Fruit fly (Drosophila melanogaster): ENCODE data around the gene CG42346.

The CG42346 gene

DNA sequence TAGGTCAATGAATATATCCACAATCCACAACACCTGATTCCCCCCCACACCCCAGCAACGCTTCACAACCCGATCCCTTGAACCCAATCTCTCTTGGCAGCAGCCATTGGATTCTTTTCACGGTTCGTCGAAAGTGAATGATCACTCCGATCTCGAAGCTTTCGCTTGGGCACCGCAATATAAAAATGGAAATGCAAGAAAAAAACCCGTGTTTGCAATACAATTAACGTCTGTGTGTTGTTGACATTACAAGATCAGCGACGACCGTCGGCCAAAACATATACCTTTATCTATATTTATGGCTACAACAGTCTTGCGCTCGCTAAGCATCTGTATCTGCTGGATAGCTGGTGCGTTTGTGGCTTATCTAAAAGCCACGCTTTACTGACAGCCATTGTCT is 5.1 kb downstream of the CG42346 start (continued):
- TF ChIP-seq CG6689 (GFP tag; IDR thresholded peaks at IDR 0.05), result peak; percentile 47; the same call in 1 of the 2 replicates
- TF ChIP-seq ab (GFP tag; optimal IDR thresholded peaks at IDR 0.05), result no peak
- TF ChIP-seq CG1024 (GFP tag; IDR thresholded peaks at IDR 0.05), result peak; percentile 46; the same call in 1 of the 2 replicates
- no peak for TF ChIP-seq chm (GFP tag; IDR thresholded peaks at IDR 0.05)
- peak in 1 of 2 experiments; percentile 12 for TF ChIP-seq Pdp1 (GFP tag; optimal IDR thresholded peaks at IDR 0.05)
- peak; percentile 18 for TF ChIP-seq CG12219 (GFP tag; optimal IDR thresholded peaks at IDR 0.05)
- no peak for TF ChIP-seq Antp (GFP tag; optimal IDR thresholded peaks at IDR 0.05)
- TF ChIP-seq zen (tag; optimal IDR thresholded peaks at IDR 0.05), result peak; percentile 78
- no peak for TF ChIP-seq Adf1 (GFP tag; IDR thresholded peaks at IDR 0.05)
- TF ChIP-seq oc (tag; optimal IDR thresholded peaks at IDR 0.05), result peak; percentile 12
- no peak for TF ChIP-seq vfl (GFP tag; optimal IDR thresholded peaks at IDR 0.05)
- TF ChIP-seq CG14441 (GFP tag; IDR thresholded peaks at IDR 0.05), result 0 out of 2 replicates have a peak, but pooled peaks have one; percentile 16
- TF ChIP-seq Ssrp (tag; optimal IDR thresholded peaks at IDR 0.05), result no peak
- TF ChIP-seq CG7271 (tag; optimal IDR thresholded peaks at IDR 0.05), result no peak
- no peak for TF ChIP-seq D (optimal IDR thresholded peaks at IDR 0.05)
- peak; percentile 51 for TF ChIP-seq D (GFP tag; optimal IDR thresholded peaks at IDR 0.05)
- peak; percentile 5 for TF ChIP-seq fd3F (GFP tag; optimal IDR thresholded peaks at IDR 0.05)
- TF ChIP-seq Abd-B (GFP tag; optimal IDR thresholded peaks at IDR 0.05), result no peak
- TF ChIP-seq NC2α (GFP tag; optimal IDR thresholded peaks at IDR 0.05), result peak; percentile 27
- peak; percentile 65; the same call in 2 of the 3 replicates for TF ChIP-seq CG11695 (GFP tag; IDR thresholded peaks at IDR 0.05)
- TF ChIP-seq Nf-YA (GFP tag; IDR thresholded peaks at IDR 0.05), result peak; percentile 33; the same call in 1 of the 2 replicates
- TF ChIP-seq CG14710 (tag; optimal IDR thresholded peaks at IDR 0.05), result peak; percentile 22
- TF ChIP-seq CG3407 (GFP tag; optimal IDR thresholded peaks at IDR 0.05), result peak; percentile 56
- TF ChIP-seq Side (GFP tag; optimal IDR thresholded peaks at IDR 0.05), result peak; percentile 16
- TF ChIP-seq H2.0 (GFP tag; IDR thresholded peaks at IDR 0.05), result no peak
- TF ChIP-seq CG18262 (tag; optimal IDR thresholded peaks at IDR 0.05), result peak; percentile 32
- no peak for TF ChIP-seq Ets97D (GFP tag; optimal IDR thresholded peaks at IDR 0.05)
- TF ChIP-seq HHEX (GFP tag; optimal IDR thresholded peaks at IDR 0.05), result peak; percentile 36
- peak; percentile 41; the same call in 1 of the 2 replicates for TF ChIP-seq sob (GFP tag; IDR thresholded peaks at IDR 0.05)
- no peak for TF ChIP-seq CG18011 (GFP tag; optimal IDR thresholded peaks at IDR 0.05)
- TF ChIP-seq CG16863 (GFP tag; optimal IDR thresholded peaks at IDR 0.05), result peak; percentile 32
- TF ChIP-seq CG8089 (GFP tag; optimal IDR thresholded peaks at IDR 0.05), result peak; percentile 28
- TF ChIP-seq z (GFP tag; IDR thresholded peaks at IDR 0.05), result 0 out of 3 replicates have a peak, but pooled peaks have one; percentile 30
- TF ChIP-seq emc (GFP tag; optimal IDR thresholded peaks at IDR 0.05), result no peak
- peak in 1 of 2 experiments; percentile 43 for TF ChIP-seq dpn (GFP tag; optimal IDR thresholded peaks at IDR 0.05)
- peak; percentile 34 for TF ChIP-seq org-1 (GFP tag; optimal IDR thresholded peaks at IDR 0.05)
- peak; percentile 34 for TF ChIP-seq CG1603 (tag; optimal IDR thresholded peaks at IDR 0.05)
- TF ChIP-seq CG7556 (GFP tag; optimal IDR thresholded peaks at IDR 0.05), result peak; percentile 19
- TF ChIP-seq ato (GFP tag; IDR thresholded peaks at IDR 0.05; ENCODE audit: partially characterized antibody), result no peak
- TF ChIP-seq az2 (GFP tag; optimal IDR thresholded peaks at IDR 0.05), result no peak
- TF ChIP-seq CG15011 (GFP tag; optimal IDR thresholded peaks at IDR 0.05), result peak; percentile 24
- TF ChIP-seq dmrt11E (tag; optimal IDR thresholded peaks at IDR 0.05), result no peak
- no peak for TF ChIP-seq CG31224 (GFP tag; IDR thresholded peaks at IDR 0.05)
- TF ChIP-seq sr (GFP tag; IDR thresholded peaks at IDR 0.05), result no peak
- TF ChIP-seq CG17359 (tag; optimal IDR thresholded peaks at IDR 0.05), result peak; percentile 68
- TF ChIP-seq ewg (GFP tag; optimal IDR thresholded peaks at IDR 0.05), result peak; percentile 24
- TF ChIP-seq CG2678 (tag; optimal IDR thresholded peaks at IDR 0.05), result peak; percentile 69
- TF ChIP-seq Asciz (GFP tag; optimal IDR thresholded peaks at IDR 0.05), result peak; percentile 72
- peak; percentile 34; the same call in 1 of the 2 replicates for TF ChIP-seq CG43689 (GFP tag; IDR thresholded peaks at IDR 0.05)
- TF ChIP-seq hkb (optimal IDR thresholded peaks at IDR 0.05), result no peak
- peak; percentile 66 for TF ChIP-seq hkb (GFP tag; IDR thresholded peaks at IDR 0.05)
